Worm (Caenorhabditis elegans) whole organism, late embryonic: ENCODE data around the gene C36E6.8.
A peak's percentile ranks its signal among the peaks of the same experiment; 100 is the strongest.

Experiments
- C38D4.7 ChIP-seq: fragments of 200-800 bp; sonication (Bioruptor generic); optimal IDR thresholded peaks from 2 replicates; lab custom pipeline; 2018; ENCODE audit warnings: mild to moderate bottlenecking, missing genetic modification characterization, moderate library complexity, missing compliant biosample characterization
- F13H6.1 ChIP-seq: sonication (generic microtip); optimal IDR thresholded peaks from 2 replicates; lab custom pipeline; 2016; ENCODE audit warnings: missing genetic modification characterization, missing compliant biosample characterization
- K09A11.1 ChIP-seq: sonication (generic microtip); optimal IDR thresholded peaks from 2 replicates; lab custom pipeline; 2017; ENCODE audit warnings: antibody characterized with exemption, mild to moderate bottlenecking, missing genetic modification characterization, missing compliant biosample characterization; ENCODE audit not compliant: insufficient read depth
- Y22D7AL.16 ChIP-seq: sonication (generic microtip); optimal IDR thresholded peaks from 2 replicates; lab custom pipeline; 2016; ENCODE audit warnings: missing genetic modification characterization, missing compliant biosample characterization
- ahr-1 ChIP-seq: sonication (generic microtip); optimal IDR thresholded peaks from 2 replicates; lab custom pipeline; 2016; ENCODE audit warnings: missing genetic modification characterization, missing compliant biosample characterization
- ceh-14 ChIP-seq: sonication (generic microtip); optimal IDR thresholded peaks from 2 replicates; lab custom pipeline; 2016; ENCODE audit warnings: missing genotype, missing genetic modification characterization, missing compliant biosample characterization
- ceh-18 ChIP-seq: sonication (generic microtip); optimal IDR thresholded peaks from 2 replicates; lab custom pipeline; 2016; ENCODE audit warnings: missing genetic modification characterization, missing compliant biosample characterization
- ceh-2 ChIP-seq: sonication (generic microtip); optimal IDR thresholded peaks from 2 replicates; lab custom pipeline; 2016; ENCODE audit warnings: missing genotype, missing genetic modification characterization, missing compliant biosample characterization
- ceh-22 ChIP-seq: sonication (generic microtip); optimal IDR thresholded peaks from 2 replicates; lab custom pipeline; 2017; ENCODE audit warnings: missing biosample characterization, missing genetic modification characterization
- ceh-31 ChIP-seq: sonication (generic microtip); optimal IDR thresholded peaks from 2 replicates; lab custom pipeline; 2016; ENCODE audit warnings: missing genetic modification characterization, missing compliant biosample characterization
- ceh-34 ChIP-seq: sonication (generic microtip); optimal IDR thresholded peaks from 2 replicates; lab custom pipeline; 2016; ENCODE audit warnings: mild to moderate bottlenecking, missing genetic modification characterization, missing compliant biosample characterization
- ceh-45 ChIP-seq: fragments of 200-800 bp; sonication (Bioruptor generic); IDR thresholded peaks from 2 replicates; pipeline ENCODE4 v1.3.6; 2022; ENCODE audit warnings: missing genetic modification reagents, missing genetic modification characterization, missing compliant biosample characterization
- ceh-9 ChIP-seq: sonication (generic microtip); optimal IDR thresholded peaks from 2 replicates; lab custom pipeline; 2016; ENCODE audit warnings: mild to moderate bottlenecking, missing genetic modification characterization, inconsistent platforms, missing compliant biosample characterization
- che-1 ChIP-seq: sonication (generic microtip); optimal IDR thresholded peaks from 2 replicates; lab custom pipeline; 2016; ENCODE audit warnings: mild to moderate bottlenecking, missing genetic modification characterization, missing compliant biosample characterization
- dmd-4 ChIP-seq: sonication (generic microtip); optimal IDR thresholded peaks from 2 replicates; lab custom pipeline; 2016; ENCODE audit warnings: borderline replicate concordance, missing genetic modification characterization, missing compliant biosample characterization
- elt-2 ChIP-seq: sonication (generic microtip); optimal IDR thresholded peaks from 2 replicates; lab custom pipeline; 2016; ENCODE audit warnings: missing genetic modification reagents, missing genetic modification characterization, missing compliant biosample characterization
- eyg-1 ChIP-seq: sonication (generic microtip); optimal IDR thresholded peaks from 2 replicates; lab custom pipeline; 2016; ENCODE audit warnings: missing genotype, missing genetic modification characterization, missing compliant biosample characterization
- fax-1 ChIP-seq: sonication (generic microtip); optimal IDR thresholded peaks from 2 replicates; lab custom pipeline; 2016; ENCODE audit warnings: missing genotype, missing genetic modification characterization, missing compliant biosample characterization
- gmeb-2 ChIP-seq: sonication (generic microtip); optimal IDR thresholded peaks from 2 replicates; lab custom pipeline; 2016; ENCODE audit warnings: missing genetic modification characterization, inconsistent platforms, missing compliant biosample characterization
- hlh-13 ChIP-seq: fragments of 200-800 bp; sonication (Bioruptor generic); optimal IDR thresholded peaks from 2 replicates; lab custom pipeline; 2018; ENCODE audit warnings: mild to moderate bottlenecking, missing genetic modification characterization, missing compliant biosample characterization
- hlh-30 ChIP-seq: sonication (generic microtip); optimal IDR thresholded peaks from 2 replicates; lab custom pipeline; 2017; ENCODE audit warnings: antibody characterized with exemption, missing genetic modification characterization, missing compliant biosample characterization; ENCODE audit not compliant: insufficient read depth
- hlh-6 ChIP-seq: sonication (generic microtip); optimal IDR thresholded peaks from 2 replicates; lab custom pipeline; 2016; ENCODE audit warnings: missing genotype, missing genetic modification characterization, missing compliant biosample characterization
- lim-6 ChIP-seq: sonication (generic microtip); optimal IDR thresholded peaks from 2 replicates; lab custom pipeline; 2016; ENCODE audit warnings: missing genetic modification characterization, missing compliant biosample characterization
- lin-11 ChIP-seq: fragments of 200-800 bp; sonication (Bioruptor generic); optimal IDR thresholded peaks from 2 replicates; lab custom pipeline; 2018; ENCODE audit warnings: mild to moderate bottlenecking, missing genetic modification characterization, missing compliant biosample characterization
- madf-2 ChIP-seq: sonication (generic microtip); optimal IDR thresholded peaks from 2 replicates; lab custom pipeline; 2017; ENCODE audit warnings: missing genetic modification characterization, missing compliant biosample characterization
- mec-3 ChIP-seq: sonication (generic microtip); optimal IDR thresholded peaks from 2 replicates; lab custom pipeline; 2016; ENCODE audit warnings: borderline replicate concordance, missing genetic modification characterization, missing compliant biosample characterization
- nfya-1 ChIP-seq: sonication (generic microtip); optimal IDR thresholded peaks from 2 replicates; lab custom pipeline; 2017; ENCODE audit warnings: missing genetic modification characterization, mild to moderate bottlenecking, missing compliant biosample characterization, antibody characterized with exemption, moderate library complexity
- nhr-11 ChIP-seq: fragments of 150-350 bp; optimal IDR thresholded peaks from 2 replicates; lab custom pipeline; 2014; ENCODE audit warnings: missing biosample characterization, missing genetic modification characterization
- nhr-232 ChIP-seq: sonication (generic microtip); optimal IDR thresholded peaks from 2 replicates; lab custom pipeline; 2016; ENCODE audit warnings: missing genetic modification characterization, missing compliant biosample characterization
- npax-4 ChIP-seq: sonication (generic microtip); optimal IDR thresholded peaks from 2 replicates; lab custom pipeline; 2016; ENCODE audit warnings: missing genetic modification characterization, missing compliant biosample characterization
- odd-2 ChIP-seq: sonication (generic microtip); optimal IDR thresholded peaks from 2 replicates; lab custom pipeline; 2017; ENCODE audit warnings: antibody characterized with exemption, mild to moderate bottlenecking, missing genetic modification characterization, missing compliant biosample characterization
- pag-3 ChIP-seq: sonication (generic microtip); optimal IDR thresholded peaks from 2 replicates; lab custom pipeline; 2016; ENCODE audit warnings: missing compliant biosample characterization, missing genetic modification characterization, borderline replicate concordance
- pha-4 ChIP-seq: fragments of 150-350 bp; optimal IDR thresholded peaks from 2 replicates; lab custom pipeline; 2018; ENCODE audit warnings: missing biosample characterization, missing genetic modification reagents, missing genetic modification characterization
- pqm-1 ChIP-seq: sonication (generic microtip); optimal IDR thresholded peaks from 2 replicates; lab custom pipeline; 2016; ENCODE audit warnings: missing genetic modification characterization, missing compliant biosample characterization
- ref-2 ChIP-seq: sonication (generic microtip); optimal IDR thresholded peaks from 2 replicates; lab custom pipeline; 2016; ENCODE audit warnings: missing genetic modification characterization, missing compliant biosample characterization
- rnt-1 ChIP-seq: sonication (generic microtip); optimal IDR thresholded peaks from 2 replicates; lab custom pipeline; 2016; ENCODE audit warnings: missing genetic modification characterization, missing compliant biosample characterization
- sdc-2 ChIP-seq: sonication (generic microtip); optimal IDR thresholded peaks from 2 replicates; lab custom pipeline; 2016; ENCODE audit warnings: missing genotype, missing genetic modification characterization, missing compliant biosample characterization
- sox-4 ChIP-seq: sonication (generic microtip); optimal IDR thresholded peaks from 2 replicates; lab custom pipeline; 2017; ENCODE audit warnings: mild to moderate bottlenecking, missing genetic modification characterization, inconsistent platforms, missing compliant biosample characterization
- syd-9 ChIP-seq: sonication (generic microtip); optimal IDR thresholded peaks from 2 replicates; lab custom pipeline; 2016; ENCODE audit warnings: mild to moderate bottlenecking, missing genetic modification characterization, moderate library complexity, missing compliant biosample characterization
- tbx-2 ChIP-seq: sonication (generic microtip); optimal IDR thresholded peaks from 2 replicates; lab custom pipeline; 2016; ENCODE audit warnings: missing genetic modification characterization, missing compliant biosample characterization
- tbx-7 ChIP-seq: sonication (generic microtip); optimal IDR thresholded peaks from 2 replicates; lab custom pipeline; 2016; ENCODE audit warnings: missing genotype, missing genetic modification characterization, missing compliant biosample characterization
- unc-3 ChIP-seq, 2 experiments: fragments of 200-800 bp in 1 of 2; sonication (Bioruptor generic) in 1 of 2; sonication (generic microtip) in 1 of 2; conservative IDR thresholded peaks in 1 of 2; optimal IDR thresholded peaks in 1 of 2; 2 replicates each; pipeline versions ENCODE4 v1.3.6 to Lab custom; 2016 to 2022; ENCODE audit warnings: missing compliant biosample characterization in 2 of 2, missing genetic modification characterization in 2 of 2, missing genetic modification reagents in 1 of 2
- unc-42 ChIP-seq: sonication (generic microtip); optimal IDR thresholded peaks from 2 replicates; lab custom pipeline; 2016; ENCODE audit warnings: missing genotype, missing genetic modification characterization, missing compliant biosample characterization
- unc-55 ChIP-seq: sonication (generic microtip); optimal IDR thresholded peaks from 2 replicates; lab custom pipeline; 2017; ENCODE audit warnings: missing biosample characterization, missing genetic modification reagents, missing genetic modification characterization
- unc-86 ChIP-seq: sonication (generic microtip); optimal IDR thresholded peaks from 2 replicates; lab custom pipeline; 2016; ENCODE audit warnings: missing genetic modification characterization, missing compliant biosample characterization
- ztf-16 ChIP-seq: sonication (generic microtip); optimal IDR thresholded peaks from 2 replicates; lab custom pipeline; 2017; ENCODE audit warnings: missing genetic modification characterization, missing compliant biosample characterization

The C36E6.8 gene

ce11 chrX:17438386-17438785 is at the start of gene C36E6.8:
Gene C36E6.8, plus strand, starts transcription at chrX:17438686.
- no peak for TF ChIP-seq elt-2
- TF ChIP-seq npax-4 (tag; lab: Kevin White, UChicago): no peak
- TF ChIP-seq ceh-22: no peak
- TF ChIP-seq che-1 (tag; lab: Kevin White, UChicago): no peak
- no peak for TF ChIP-seq F13H6.1 (tag; lab: Kevin White, UChicago)
- no peak for TF ChIP-seq sdc-2 (tag; lab: Kevin White, UChicago)
- no peak for TF ChIP-seq hlh-13
- TF ChIP-seq ceh-14 (tag; lab: Kevin White, UChicago): no peak
- TF ChIP-seq ztf-16: no peak
- TF ChIP-seq C38D4.7 (GFP tag; lab: Kevin White, UChicago): no peak
- no peak for TF ChIP-seq sox-4 (tag; lab: Kevin White, UChicago)
- no peak for TF ChIP-seq K09A11.1 (tag; lab: Kevin White, UChicago)
- no peak for TF ChIP-seq ceh-2 (tag; lab: Kevin White, UChicago)
- TF ChIP-seq fax-1 (tag; lab: Kevin White, UChicago): no peak
- TF ChIP-seq gmeb-2 (tag; lab: Kevin White, UChicago): no peak

ce11 chrX:17390531-17390930 is 48.0 kb upstream of the C36E6.8 start:
- no peak for TF ChIP-seq fax-1 (tag; lab: Kevin White, UChicago)
- no peak for TF ChIP-seq ceh-2 (tag; lab: Kevin White, UChicago)
- TF ChIP-seq unc-86 (tag; lab: Kevin White, UChicago): no peak
- TF ChIP-seq C38D4.7 (GFP tag; lab: Kevin White, UChicago): no peak
- TF ChIP-seq ceh-9: no peak
- no peak for TF ChIP-seq hlh-6
- no peak for TF ChIP-seq unc-3 (GFP tag; conservative IDR thresholded peaks at IDR 0.05; lab: Robert Waterston, UW)
- no peak for TF ChIP-seq unc-3 (tag; optimal IDR thresholded peaks at IDR 0.05; lab: Kevin White, UChicago)
- TF ChIP-seq lim-6: no peak

- TF ChIP-seq mec-3 (tag; lab: Kevin White, UChicago) (no peak), sdc-2 (tag; lab: Kevin White, UChicago) (no peak), Y22D7AL.16 (tag; lab: Kevin White, UChicago) (no peak), ahr-1 (tag; lab: Kevin White, UChicago) (no peak), nhr-232 (tag; lab: Kevin White, UChicago) (no peak), pag-3 (no peak), che-1 (tag; lab: Kevin White, UChicago) (no peak), pqm-1 (tag; lab: Kevin White, UChicago) (no peak), unc-55 (no peak)
- TF ChIP-seq, all 69 proteins: peak for 0
These were observed 47.0 kb upstream of the C36E6.8 start, which contains the start of gene F10D7.5 for ce11 chrX:17391515-17391914. Gene F10D7.5, minus strand, starts transcription at chrX:17391615.

- TF ChIP-seq ref-2 (tag; lab: Kevin White, UChicago) (peak; percentile 9), unc-55 (peak; percentile 43), unc-86 (tag; lab: Kevin White, UChicago) (no peak), elt-2 (no peak), sdc-2 (tag; lab: Kevin White, UChicago) (peak; percentile 75), unc-42 (peak; percentile 91), pqm-1 (tag; lab: Kevin White, UChicago) (no peak), tbx-2 (peak; percentile 56), tbx-7 (no peak), eyg-1 (no peak), lin-11 (no peak), gmeb-2 (tag; lab: Kevin White, UChicago) (no peak), ceh-31 (peak; percentile 72), ceh-14 (tag; lab: Kevin White, UChicago) (peak; percentile 67), nfya-1 (tag; lab: Kevin White, UChicago) (peak; percentile 36), pha-4 (no peak), hlh-30 (peak; percentile 67), rnt-1 (tag; lab: Kevin White, UChicago) (peak; percentile 29), syd-9 (peak; percentile 24), ceh-34 (tag; lab: Kevin White, UChicago) (peak; percentile 21), ceh-45 (no peak), madf-2 (tag; lab: Kevin White, UChicago) (no peak), dmd-4 (tag; lab: Kevin White, UChicago) (no peak), ceh-18 (tag; lab: Kevin White, UChicago) (peak; percentile 56), odd-2 (tag; lab: Kevin White, UChicago) (no peak), nhr-11 (tag; lab: Kevin White, UChicago) (no peak), mec-3 (tag; lab: Kevin White, UChicago) (no peak)
These were observed 46.3 kb upstream of the C36E6.8 start for ce11 chrX:17392182-17392581.
